Fruit fly (Drosophila melanogaster) whole organism, embryonic: Measurements from ENCODE around the gene GCS2alpha.
A peak's percentile ranks its signal among the peaks of the same experiment; 100 is the strongest.

ENCODE experiments used
- CG11560 ChIP-seq: fragments of 200-800 bp; sonication (Bioruptor generic); IDR thresholded peaks from 3 replicates; pipeline ENCODE4 v1.3.6; 2022; ENCODE audit warnings: missing biosample characterization, missing genetic modification characterization
- CG12219 ChIP-seq: fragments of 200-800 bp; sonication (Bioruptor generic); optimal IDR thresholded peaks from 3 replicates; lab custom pipeline; 2018; ENCODE audit warnings: missing biosample characterization, mild to moderate bottlenecking, missing genetic modification characterization
- CG15696 ChIP-seq: fragments of 200-800 bp; sonication (Bioruptor generic); optimal IDR thresholded peaks from 2 replicates; lab custom pipeline; 2019; ENCODE audit warnings: missing biosample characterization, mild to moderate bottlenecking, missing genetic modification characterization, moderate library complexity
- CG30403 ChIP-seq: fragments of 200-800 bp; sonication (Bioruptor generic); optimal IDR thresholded peaks from 3 replicates; lab custom pipeline; 2016; ENCODE audit warnings: missing biosample characterization, missing genetic modification characterization
- CG31224 ChIP-seq: fragments of 200-800 bp; sonication (Bioruptor generic); IDR thresholded peaks from 2 replicates; pipeline ENCODE4 v1.3.6; 2022; ENCODE audit warnings: missing biosample characterization, missing genetic modification characterization
- CG31441 ChIP-seq: fragments of 200-800 bp; sonication (Bioruptor generic); IDR thresholded peaks from 2 replicates; pipeline ENCODE4 v1.3.6; 2022; ENCODE audit warnings: missing biosample characterization, missing genetic modification characterization
- CG32772 ChIP-seq: fragments of 200-800 bp; sonication (Bioruptor generic); IDR thresholded peaks from 2 replicates; pipeline ENCODE4 v1.3.6; 2022; ENCODE audit warnings: missing biosample characterization, missing genetic modification characterization
- CG34224 ChIP-seq: fragments of 200-800 bp; sonication (Bioruptor generic); IDR thresholded peaks from 3 replicates; pipeline ENCODE4 v1.3.6; 2022; ENCODE audit warnings: missing biosample characterization, missing genetic modification characterization; ENCODE audit not compliant: partially characterized antibody
- CG4617 ChIP-seq: fragments of 200-800 bp; sonication (Bioruptor generic); optimal IDR thresholded peaks from 3 replicates; lab custom pipeline; 2016; ENCODE audit warnings: missing biosample characterization, missing genetic modification characterization, borderline replicate concordance
- CG5180 ChIP-seq: fragments of 200-800 bp; sonication (Bioruptor generic); optimal IDR thresholded peaks from 3 replicates; lab custom pipeline; 2017; ENCODE audit warnings: missing biosample characterization, missing genetic modification characterization, mild to moderate bottlenecking, moderate library complexity, missing genetic modification reagents
- CG7556 ChIP-seq: fragments of 200-800 bp; sonication (Bioruptor generic); optimal IDR thresholded peaks from 2 replicates; lab custom pipeline; 2017; ENCODE audit warnings: missing biosample characterization, mild to moderate bottlenecking, missing genetic modification characterization
- CG8281 ChIP-seq: fragments of 200-800 bp; sonication (Bioruptor generic); optimal IDR thresholded peaks from 2 replicates; lab custom pipeline; 2018; ENCODE audit warnings: missing biosample characterization, mild to moderate bottlenecking, missing genetic modification characterization, moderate library complexity
- Chrac-16 ChIP-seq: fragments of 200-800 bp; sonication (Bioruptor generic); optimal IDR thresholded peaks from 3 replicates; lab custom pipeline; 2016; ENCODE audit warnings: missing biosample characterization, missing genetic modification characterization
- CoRest ChIP-seq: fragments of 200-800 bp; sonication (Bioruptor generic); optimal IDR thresholded peaks from 3 replicates; lab custom pipeline; 2018; ENCODE audit warnings: missing biosample characterization, mild to moderate bottlenecking, missing genetic modification characterization, moderate library complexity
- Dek ChIP-seq: fragments of 200-800 bp; sonication (Bioruptor generic); optimal IDR thresholded peaks from 3 replicates; lab custom pipeline; 2019; ENCODE audit warnings: missing biosample characterization, mild to moderate bottlenecking, missing genetic modification characterization, moderate library complexity
- Dip2 ChIP-seq: fragments of 200-800 bp; sonication (Bioruptor generic); IDR thresholded peaks from 2 replicates; pipeline ENCODE4 v1.3.6; 2022; ENCODE audit warnings: missing biosample characterization, missing genetic modification characterization
- Dll ChIP-seq: fragments of 200-800 bp; sonication (Bioruptor generic); IDR thresholded peaks from 4 replicates; pipeline ENCODE4 v1.3.6; 2022; ENCODE audit warnings: missing biosample characterization, missing genetic modification characterization; ENCODE audit not compliant: partially characterized antibody
- ERR ChIP-seq: fragments of 200-800 bp; sonication (Bioruptor generic); optimal IDR thresholded peaks from 2 replicates; lab custom pipeline; 2016; ENCODE audit warnings: missing biosample characterization, missing genetic modification characterization
- Fer3 ChIP-seq: fragments of 200-800 bp; sonication (Bioruptor generic); optimal IDR thresholded peaks from 2 replicates; lab custom pipeline; 2018; ENCODE audit warnings: missing biosample characterization, mild to moderate bottlenecking, missing genetic modification characterization, moderate library complexity
- MESR4 ChIP-seq: fragments of 200-800 bp; sonication (Bioruptor generic); optimal IDR thresholded peaks from 2 replicates; lab custom pipeline; 2018; ENCODE audit warnings: missing biosample characterization, mild to moderate bottlenecking, missing genetic modification characterization, moderate library complexity
- Med ChIP-seq: fragments of 200-800 bp; sonication (Bioruptor generic); peaks from one replicate; lab custom pipeline; 2016; ENCODE audit warnings: missing biosample characterization, missing genetic modification characterization, mild to moderate bottlenecking, inconsistent platforms, moderate library complexity
- Meics ChIP-seq: fragments of 200-800 bp; sonication (Bioruptor generic); optimal IDR thresholded peaks from 2 replicates; lab custom pipeline; 2017; ENCODE audit warnings: missing biosample characterization, mild to moderate bottlenecking, missing genetic modification characterization
- NK7.1 ChIP-seq: fragments of 200-800 bp; sonication (Bioruptor generic); optimal IDR thresholded peaks from 3 replicates; lab custom pipeline; 2016; ENCODE audit warnings: missing biosample characterization, missing genetic modification characterization
- Neu2 ChIP-seq: fragments of 200-800 bp; sonication (Bioruptor generic); optimal IDR thresholded peaks from 3 replicates; lab custom pipeline; 2016; ENCODE audit warnings: missing biosample characterization, missing genetic modification characterization, borderline replicate concordance
- Nf-YB ChIP-seq: fragments of 200-800 bp; sonication (Bioruptor generic); optimal IDR thresholded peaks from 3 replicates; lab custom pipeline; 2019; ENCODE audit warnings: missing biosample characterization, mild to moderate bottlenecking, missing genetic modification characterization, moderate library complexity
- Nf-YC ChIP-seq: fragments of 200-800 bp; optimal IDR thresholded peaks from 3 replicates; lab custom pipeline; 2019; ENCODE audit warnings: missing biosample characterization, mild to moderate bottlenecking, missing genetic modification characterization, moderate library complexity
- Vsx1 ChIP-seq: fragments of 200-800 bp; sonication (Bioruptor generic); optimal IDR thresholded peaks from 2 replicates; lab custom pipeline; 2017; ENCODE audit warnings: missing biosample characterization, mild to moderate bottlenecking, missing genetic modification characterization, missing genetic modification reagents
- ase ChIP-seq: fragments of 200-800 bp; sonication (Bioruptor generic); IDR thresholded peaks from 3 replicates; pipeline ENCODE4 v1.3.6; 2022; ENCODE audit warnings: missing biosample characterization, missing genetic modification characterization
- bcd ChIP-seq: fragments of 200-800 bp; sonication (Bioruptor generic); optimal IDR thresholded peaks from 2 replicates; lab custom pipeline; 2017; ENCODE audit warnings: missing biosample characterization, mild to moderate bottlenecking, missing genetic modification characterization
- corto ChIP-seq: fragments of 200-800 bp; sonication (Bioruptor generic); optimal IDR thresholded peaks from 2 replicates; lab custom pipeline; 2016; ENCODE audit warnings: missing biosample characterization, mild to moderate bottlenecking, missing genetic modification characterization, moderate library complexity
- esg ChIP-seq: fragments of 200-800 bp; sonication (Bioruptor generic); conservative IDR thresholded peaks from 2 replicates; pipeline ENCODE4 v1.3.6; 2022; ENCODE audit warnings: missing biosample characterization, missing genetic modification characterization
- exex ChIP-seq: fragments of 200-800 bp; sonication (Bioruptor generic); optimal IDR thresholded peaks from 4 replicates; lab custom pipeline; 2018; ENCODE audit warnings: missing biosample characterization, mild to moderate bottlenecking, missing genetic modification characterization, moderate library complexity
- fd64A ChIP-seq: fragments of 200-800 bp; sonication (Bioruptor generic); optimal IDR thresholded peaks from 3 replicates; lab custom pipeline; 2018; ENCODE audit warnings: missing biosample characterization, mild to moderate bottlenecking, missing genetic modification characterization
- gcm ChIP-seq: fragments of 200-800 bp; sonication (Bioruptor generic); optimal IDR thresholded peaks from 2 replicates; lab custom pipeline; 2019; ENCODE audit warnings: missing biosample characterization, mild to moderate bottlenecking, missing genetic modification characterization, moderate library complexity
- gem ChIP-seq: fragments of 200-800 bp; sonication (Bioruptor generic); optimal IDR thresholded peaks from 2 replicates; lab custom pipeline; 2019; ENCODE audit warnings: missing biosample characterization, mild to moderate bottlenecking, missing genetic modification characterization, moderate library complexity
- hbn ChIP-seq: fragments of 200-800 bp; sonication (Bioruptor generic); IDR thresholded peaks from 2 replicates; pipeline ENCODE4 v1.3.6; 2022; ENCODE audit warnings: missing biosample characterization, missing genetic modification characterization; ENCODE audit not compliant: partially characterized antibody
- kni ChIP-seq: fragments of 200-800 bp; sonication (Bioruptor generic); optimal IDR thresholded peaks from 3 replicates; lab custom pipeline; 2017; ENCODE audit warnings: mild to moderate bottlenecking, missing biosample characterization, missing genetic modification reagents, missing genetic modification characterization
- lilli ChIP-seq: fragments of 200-800 bp; sonication (Bioruptor generic); optimal IDR thresholded peaks from 3 replicates; lab custom pipeline; 2016; ENCODE audit warnings: missing biosample characterization, missing genetic modification characterization
- pfk ChIP-seq: fragments of 200-800 bp; sonication (Bioruptor generic); optimal IDR thresholded peaks from 2 replicates; lab custom pipeline; 2018; ENCODE audit warnings: missing biosample characterization, mild to moderate bottlenecking, missing genetic modification characterization, moderate library complexity
- pita ChIP-seq: fragments of 200-800 bp; sonication (Bioruptor generic); optimal IDR thresholded peaks from 2 replicates; lab custom pipeline; 2017; ENCODE audit warnings: missing biosample characterization, mild to moderate bottlenecking, missing genetic modification characterization
- pzg ChIP-seq: fragments of 200-800 bp; sonication (Bioruptor generic); optimal IDR thresholded peaks from 3 replicates; lab custom pipeline; 2018; ENCODE audit warnings: missing biosample characterization, mild to moderate bottlenecking, missing genetic modification characterization, moderate library complexity
- ro ChIP-seq: fragments of 200-800 bp; sonication (Bioruptor generic); IDR thresholded peaks from 2 replicates; pipeline ENCODE4 v1.3.6; 2022; ENCODE audit warnings: missing biosample characterization, missing genetic modification characterization
- run ChIP-seq: fragments of 200-800 bp; sonication (Bioruptor generic); optimal IDR thresholded peaks from 3 replicates; lab custom pipeline; 2018; ENCODE audit warnings: missing biosample characterization, mild to moderate bottlenecking, missing genetic modification characterization
- scrt ChIP-seq: fragments of 200-800 bp; sonication (Bioruptor generic); optimal IDR thresholded peaks from 2 replicates; lab custom pipeline; 2018; ENCODE audit warnings: missing biosample characterization, mild to moderate bottlenecking, missing genetic modification characterization, moderate library complexity
- sr ChIP-seq: fragments of 200-800 bp; sonication (Bioruptor generic); IDR thresholded peaks from 3 replicates; pipeline ENCODE4 v1.3.6; 2022; ENCODE audit warnings: missing biosample characterization, missing genetic modification characterization
- sug ChIP-seq: fragments of 200-800 bp; optimal IDR thresholded peaks from 2 replicates; lab custom pipeline; 2019; ENCODE audit warnings: missing biosample characterization, mild to moderate bottlenecking, missing genetic modification characterization, moderate library complexity
- trh ChIP-seq: fragments of 200-800 bp; sonication (Bioruptor generic); optimal IDR thresholded peaks from 2 replicates; lab custom pipeline; 2016; ENCODE audit warnings: missing biosample characterization, missing genetic modification characterization
- unc-4 ChIP-seq: fragments of 200-800 bp; sonication (Bioruptor generic); IDR thresholded peaks from 2 replicates; pipeline ENCODE4 v1.3.6; 2022; ENCODE audit warnings: missing biosample characterization, missing genetic modification characterization; ENCODE audit not compliant: partially characterized antibody
- z ChIP-seq: fragments of 200-800 bp; sonication (Bioruptor generic); IDR thresholded peaks from 3 replicates; pipeline ENCODE4 v1.3.6; 2022; ENCODE audit warnings: missing biosample characterization, missing genetic modification characterization
- zfh2 ChIP-seq: fragments of 200-800 bp; sonication (Bioruptor generic); optimal IDR thresholded peaks from 2 replicates; lab custom pipeline; 2016; ENCODE audit warnings: missing biosample characterization, missing genetic modification characterization

Gene GCS2alpha

dm6 chrX:21631452-21631851 is 26.4 kb upstream of the GCS2alpha start (continued):
- no peak for TF ChIP-seq exex (tag; lab: Kevin White, UChicago)
- TF ChIP-seq MESR4 (GFP tag; lab: Kevin White, UChicago), result no peak
- peak; percentile 5 for TF ChIP-seq pfk (GFP tag; lab: Kevin White, UChicago)
- TF ChIP-seq Med (GFP tag; lab: Kevin White, UChicago), result no peak
- no peak for TF ChIP-seq run (tag; lab: Kevin White, UChicago)
- TF ChIP-seq CG8281, result peak; percentile 17
- TF ChIP-seq Vsx1 (GFP tag; lab: Kevin White, UChicago), result peak; percentile 0
- TF ChIP-seq hbn (GFP tag; lab: Robert Waterston, UW), result no peak
- TF ChIP-seq CG34224 (GFP tag; lab: Robert Waterston, UW), result no peak
- no peak for TF ChIP-seq pita (GFP tag; lab: Kevin White, UChicago)
- TF ChIP-seq pzg (GFP tag; lab: Kevin White, UChicago), result peak; percentile 14
- no peak for TF ChIP-seq Dll
- peak; percentile 48 for TF ChIP-seq sug (tag; lab: Kevin White, UChicago)
- TF ChIP-seq z (GFP tag; lab: Robert Waterston, UW), result no peak
- TF ChIP-seq fd64A (GFP tag; lab: Kevin White, UChicago), result no peak
- peak; percentile 32 for TF ChIP-seq Dek (tag; lab: Kevin White, UChicago)
- TF ChIP-seq ERR, result no peak
- peak; percentile 67 for TF ChIP-seq CG7556 (GFP tag; lab: Kevin White, UChicago)
- TF ChIP-seq Neu2 (GFP tag; lab: Kevin White, UChicago), result peak; percentile 37
- peak; percentile 15 for TF ChIP-seq scrt (GFP tag; lab: Kevin White, UChicago)
- no peak for TF ChIP-seq corto (GFP tag; lab: Kevin White, UChicago)
- peak; percentile 79 for TF ChIP-seq CoRest
- TF ChIP-seq Fer3 (tag; lab: Kevin White, UChicago), result peak; percentile 62
- no peak for TF ChIP-seq NK7.1 (GFP tag; lab: Kevin White, UChicago)
- TF ChIP-seq ase (GFP tag; lab: Robert Waterston, UW), result no peak
- TF ChIP-seq CG4617 (GFP tag; lab: Kevin White, UChicago), result peak; percentile 5
- TF ChIP-seq CG5180, result peak; percentile 41
- TF ChIP-seq CG32772 (GFP tag; lab: Robert Waterston, UW), result no peak
- peak; percentile 75 for TF ChIP-seq kni (GFP tag; lab: Kevin White, UChicago)
- TF ChIP-seq esg (GFP tag; lab: Robert Waterston, UW), result peak; percentile 59
- no peak for TF ChIP-seq sr (GFP tag; lab: Robert Waterston, UW)
- peak; percentile 86 for TF ChIP-seq gem (tag; lab: Kevin White, UChicago)
- no peak for TF ChIP-seq Dip2 (GFP tag; lab: Robert Waterston, UW)
- no peak for TF ChIP-seq unc-4 (GFP tag; lab: Robert Waterston, UW)
- no peak for TF ChIP-seq CG11560
- TF ChIP-seq Chrac-16, result peak; percentile 68
- peak; percentile 59 for TF ChIP-seq Meics (GFP tag; lab: Kevin White, UChicago)
- TF ChIP-seq CG31441, result peak; percentile 77
- TF ChIP-seq CG15696 (tag; lab: Kevin White, UChicago), result peak; percentile 61
- no peak; the same call in 1 of the 2 replicates for TF ChIP-seq ro
- 0 out of 2 replicates have a peak, but pooled peaks have one; percentile 18 for TF ChIP-seq CG31224
- TF ChIP-seq lilli (GFP tag; lab: Kevin White, UChicago), result peak; percentile 63
- peak; percentile 67 for TF ChIP-seq Nf-YB
- peak; percentile 59 for TF ChIP-seq Nf-YC (tag; lab: Kevin White, UChicago)
- TF ChIP-seq CG12219 (GFP tag; lab: Kevin White, UChicago), result peak; percentile 76
- TF ChIP-seq trh (GFP tag; lab: Kevin White, UChicago), result no peak
- TF ChIP-seq CG30403 (GFP tag; lab: Kevin White, UChicago), result peak; percentile 73
- TF ChIP-seq bcd (GFP tag; lab: Kevin White, UChicago), result peak; percentile 53
- TF ChIP-seq gcm, result peak; percentile 77
- TF ChIP-seq zfh2 (GFP tag; lab: Kevin White, UChicago), result peak; percentile 29
